Worm (Caenorhabditis elegans) whole organism, L3 larva: Measurements from ENCODE around the gene spc-2.
A peak's percentile ranks its signal among the peaks of the same experiment; 100 is the strongest.

Source experiments
- R02D3.7 ChIP-seq: fragments of 150-350 bp; optimal IDR thresholded peaks from 2 replicates; lab custom pipeline; 2014; ENCODE audit warnings: missing biosample characterization, missing genetic modification characterization
- ZK546.5 ChIP-seq: sonication (generic microtip); optimal IDR thresholded peaks from 2 replicates; lab custom pipeline; 2017; ENCODE audit warnings: missing biosample characterization, missing genetic modification characterization
- ama-1 ChIP-seq: fragments of 150-350 bp; optimal IDR thresholded peaks from 2 replicates; lab custom pipeline; 2018
- ceh-16 ChIP-seq: sonication (generic microtip); optimal IDR thresholded peaks from 2 replicates; lab custom pipeline; 2017; ENCODE audit warnings: missing biosample characterization, missing genetic modification characterization
- ceh-28 ChIP-seq: fragments of 150-350 bp; optimal IDR thresholded peaks from 2 replicates; lab custom pipeline; 2014; ENCODE audit warnings: missing biosample characterization, missing genetic modification reagents, missing genetic modification characterization
- ceh-82 ChIP-seq: fragments of 150-350 bp; optimal IDR thresholded peaks from 2 replicates; lab custom pipeline; 2014; ENCODE audit warnings: missing biosample characterization, missing genetic modification characterization
- ceh-9 ChIP-seq: sonication (generic microtip); optimal IDR thresholded peaks from 2 replicates; lab custom pipeline; 2018; ENCODE audit warnings: missing biosample characterization, missing genetic modification characterization
- daf-12 ChIP-seq: fragments of 150-350 bp; optimal IDR thresholded peaks from 2 replicates; lab custom pipeline; 2014; ENCODE audit warnings: missing biosample characterization, missing genetic modification reagents, missing genetic modification characterization
- egl-5 ChIP-seq: fragments of 150-350 bp; optimal IDR thresholded peaks from 2 replicates; lab custom pipeline; 2017; ENCODE audit warnings: missing biosample characterization, missing genetic modification reagents, missing genetic modification characterization, inconsistent platforms
- elt-1 ChIP-seq: fragments of 150-350 bp; optimal IDR thresholded peaks from 2 replicates; lab custom pipeline; 2014; ENCODE audit warnings: missing biosample characterization, missing genetic modification characterization
- elt-3 ChIP-seq, 3 experiments: fragments of 150-350 bp in 1 of 3; sonication (generic microtip) in 2 of 3; optimal IDR thresholded peaks; 2 replicates in 2 of 3; 4 replicates in 1 of 3; lab custom pipeline; 2014 to 2017; ENCODE audit warnings: missing biosample characterization in 3 of 3, missing genetic modification characterization in 3 of 3
- eor-1 ChIP-seq, 2 experiments: fragments of 150-350 bp; optimal IDR thresholded peaks; 2 replicates each; lab custom pipeline; 2014 to 2018; ENCODE audit warnings: missing biosample characterization in 2 of 2, missing genetic modification characterization in 2 of 2
- fkh-10 ChIP-seq: sonication (generic microtip); optimal IDR thresholded peaks from 2 replicates; lab custom pipeline; 2017; ENCODE audit warnings: missing biosample characterization, missing genetic modification reagents, missing genetic modification characterization
- fkh-2 ChIP-seq: fragments of 150-350 bp; optimal IDR thresholded peaks from 2 replicates; lab custom pipeline; 2014; ENCODE audit warnings: missing biosample characterization, missing genetic modification reagents, missing genetic modification characterization
- hmg-11 ChIP-seq: sonication (generic microtip); optimal IDR thresholded peaks from 2 replicates; lab custom pipeline; 2016; ENCODE audit warnings: missing genetic modification characterization, missing compliant biosample characterization
- jun-1 ChIP-seq: fragments of 150-350 bp; optimal IDR thresholded peaks from 2 replicates; lab custom pipeline; 2014; ENCODE audit warnings: missing biosample characterization, missing genetic modification reagents, missing genetic modification characterization
- lin-15B ChIP-seq: fragments of 150-350 bp; optimal IDR thresholded peaks from 2 replicates; lab custom pipeline; 2014; ENCODE audit warnings: missing biosample characterization, missing genetic modification characterization
- lin-39 ChIP-seq: fragments of 150-350 bp; optimal IDR thresholded peaks from 2 replicates; lab custom pipeline; 2018; ENCODE audit warnings: missing biosample characterization, missing genetic modification reagents, missing genetic modification characterization
- nfya-1 ChIP-seq: sonication (generic microtip); optimal IDR thresholded peaks from 2 replicates; lab custom pipeline; 2017; ENCODE audit warnings: missing genetic modification characterization, mild to moderate bottlenecking, missing compliant biosample characterization, antibody characterized with exemption, moderate library complexity; ENCODE audit not compliant: insufficient read depth
- nhr-11 ChIP-seq: fragments of 150-350 bp; optimal IDR thresholded peaks from 2 replicates; lab custom pipeline; 2014; ENCODE audit warnings: missing biosample characterization, missing genetic modification characterization
- nhr-237 ChIP-seq: fragments of 150-350 bp; optimal IDR thresholded peaks from 2 replicates; lab custom pipeline; 2014; ENCODE audit warnings: missing biosample characterization, missing genetic modification characterization
- nhr-25 ChIP-seq: sonication (generic microtip); optimal IDR thresholded peaks from 2 replicates; lab custom pipeline; 2017; ENCODE audit warnings: missing biosample characterization, missing genetic modification characterization
- nhr-28 ChIP-seq: fragments of 150-350 bp; optimal IDR thresholded peaks from 2 replicates; lab custom pipeline; 2014; ENCODE audit warnings: missing biosample characterization, missing genetic modification characterization
- nhr-43 ChIP-seq: sonication (generic microtip); optimal IDR thresholded peaks from 2 replicates; lab custom pipeline; 2016; ENCODE audit warnings: mild to moderate bottlenecking, missing genetic modification characterization, missing compliant biosample characterization; ENCODE audit not compliant: poor library complexity, severe bottlenecking
- nhr-67 ChIP-seq: fragments of 150-350 bp; optimal IDR thresholded peaks from 2 replicates; lab custom pipeline; 2014; ENCODE audit warnings: missing biosample characterization, missing genetic modification characterization
- nhr-77 ChIP-seq: fragments of 150-350 bp; optimal IDR thresholded peaks from 2 replicates; lab custom pipeline; 2014; ENCODE audit warnings: missing biosample characterization, missing genetic modification characterization
- pqm-1 ChIP-seq: fragments of 150-350 bp; optimal IDR thresholded peaks from 2 replicates; lab custom pipeline; 2017; ENCODE audit warnings: missing biosample characterization, missing genetic modification characterization, inconsistent platforms
- skn-1 ChIP-seq: fragments of 150-350 bp; optimal IDR thresholded peaks from 2 replicates; lab custom pipeline; 2014; ENCODE audit warnings: missing biosample characterization, missing genetic modification characterization
- snpc-4 ChIP-seq: fragments of 150-350 bp; optimal IDR thresholded peaks from 2 replicates; lab custom pipeline; 2014; ENCODE audit warnings: missing biosample characterization, missing genetic modification characterization
- unc-39 ChIP-seq: sonication (generic microtip); optimal IDR thresholded peaks from 4 replicates; lab custom pipeline; 2017; ENCODE audit warnings: missing biosample characterization, missing genetic modification characterization
- unc-62 ChIP-seq: fragments of 150-350 bp; sonication (generic microtip); optimal IDR thresholded peaks from 4 replicates; lab custom pipeline; 2014; ENCODE audit warnings: missing biosample characterization, missing genetic modification reagents, missing genetic modification characterization
- zag-1 ChIP-seq: fragments of 150-350 bp; optimal IDR thresholded peaks from 2 replicates; lab custom pipeline; 2014; ENCODE audit warnings: missing biosample characterization, missing genetic modification characterization
- ztf-11 ChIP-seq: fragments of 150-350 bp; optimal IDR thresholded peaks from 2 replicates; lab custom pipeline; 2014; ENCODE audit warnings: missing biosample characterization, missing genetic modification characterization
- ztf-4 ChIP-seq: fragments of 150-350 bp; optimal IDR thresholded peaks from 2 replicates; lab custom pipeline; 2014; ENCODE audit warnings: missing biosample characterization, missing genetic modification characterization

The spc-2 gene

DNA sequence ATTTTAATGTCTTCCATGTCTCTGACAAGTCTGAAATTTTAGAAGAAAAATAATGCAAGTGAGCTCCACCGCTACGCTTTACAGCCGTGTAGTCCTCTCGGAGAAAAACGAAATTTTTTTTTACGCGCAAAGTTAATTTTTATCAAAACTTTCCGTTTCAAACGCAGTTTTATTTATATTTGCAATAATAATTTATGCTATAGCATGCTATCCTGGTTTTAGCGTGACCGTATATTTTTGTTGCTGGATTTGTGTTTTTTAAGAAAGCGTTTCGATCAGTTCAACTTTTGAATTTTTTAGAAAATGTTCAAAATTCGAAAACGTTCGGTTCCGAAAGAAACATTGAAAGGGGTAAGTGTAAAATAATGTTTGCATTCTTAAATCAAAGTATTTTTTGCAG is 10.0 kb downstream of the spc-2 start, which contains the start of gene C50C3.1:
C50C3.1 (plus strand) TSS at position 301 of the 400 bp plus-strand sequence.
- no peak for TF ChIP-seq ama-1
- TF ChIP-seq, all 47 proteins: peak for 0

DNA sequence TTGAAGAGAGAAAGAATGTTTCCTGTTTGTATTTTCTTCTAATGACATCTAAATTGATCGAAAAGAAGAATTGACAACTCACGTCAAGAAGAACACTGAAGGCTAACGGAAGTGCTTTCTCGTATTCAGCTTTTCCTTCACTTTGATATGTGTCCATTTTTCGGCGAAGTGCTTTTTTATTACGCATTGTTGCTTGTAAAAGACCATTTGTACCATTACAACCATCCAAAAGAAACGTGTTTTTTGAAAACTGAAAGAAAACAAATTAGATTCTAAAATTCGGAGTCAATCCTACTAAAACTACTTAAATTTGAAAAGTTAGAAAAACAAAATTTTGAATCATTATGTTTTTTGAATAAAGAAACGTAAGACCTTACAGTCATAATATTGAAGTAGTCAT is 17.4 kb downstream of the spc-2 start:
- no peak for TF ChIP-seq ZK546.5 (tag; lab: Kevin White, UChicago)
- no peak for TF ChIP-seq fkh-2 (tag; lab: Kevin White, UChicago)
- no peak for TF ChIP-seq jun-1
- TF ChIP-seq nhr-67, result no peak
- TF ChIP-seq eor-1 (tag; optimal IDR thresholded peaks at IDR 0.05; lab: Kevin White, UChicago), result no peak
- no peak for TF ChIP-seq hmg-11
- no peak for TF ChIP-seq elt-1 (tag; lab: Kevin White, UChicago)
- TF ChIP-seq ztf-11 (tag; lab: Kevin White, UChicago), result no peak
- no peak for TF ChIP-seq unc-62 (GFP tag; lab: Kevin White, UChicago)
- TF ChIP-seq skn-1, result no peak
- no peak for TF ChIP-seq nhr-237
- no peak for TF ChIP-seq egl-5 (tag; lab: Kevin White, UChicago)
- TF ChIP-seq nhr-11 (tag; lab: Kevin White, UChicago), result no peak
- no peak for TF ChIP-seq ceh-16 (tag; lab: Kevin White, UChicago)
- TF ChIP-seq fkh-10 (GFP tag; lab: Kevin White, UChicago), result no peak
- no peak for TF ChIP-seq nhr-43 (tag; lab: Kevin White, UChicago)

DNA sequence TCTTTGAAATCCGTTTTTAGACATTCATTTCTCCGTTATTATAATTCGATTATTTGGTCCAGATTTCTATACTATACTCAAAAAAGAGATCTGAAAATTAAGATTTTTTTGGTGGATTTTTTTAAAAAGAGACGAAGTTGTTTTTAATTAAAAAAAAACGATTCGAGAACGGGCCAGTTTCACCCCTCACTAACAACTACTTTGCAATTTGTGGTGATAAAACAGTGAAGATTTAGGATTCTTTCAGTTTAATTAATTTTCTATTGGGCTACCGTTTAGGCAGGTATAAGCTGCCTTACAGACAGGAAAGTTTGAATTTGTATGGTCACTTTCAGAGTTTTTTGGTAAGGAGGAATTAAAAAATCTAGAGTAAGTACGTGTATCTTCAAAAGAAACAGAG is 19.4 kb downstream of the spc-2 start, which contains the start of gene unc-36:
unc-36 (minus strand) TSS at position 101 of the 400 bp plus-strand sequence.
- TF ChIP-seq zag-1 (tag; lab: Kevin White, UChicago), result no peak
- no peak for TF ChIP-seq daf-12 (tag; lab: Kevin White, UChicago)
- TF ChIP-seq ztf-4 (tag; lab: Kevin White, UChicago), result no peak
- no peak for TF ChIP-seq ceh-82
- no peak for TF ChIP-seq fkh-10 (GFP tag; lab: Kevin White, UChicago)
- no peak for TF ChIP-seq ceh-28 (tag; lab: Kevin White, UChicago)
- TF ChIP-seq egl-5 (tag; lab: Kevin White, UChicago), result no peak
- TF ChIP-seq lin-15B (tag; lab: Kevin White, UChicago), result no peak
- TF ChIP-seq ceh-9 (tag; lab: Kevin White, UChicago), result no peak
- no peak for TF ChIP-seq elt-1 (tag; lab: Kevin White, UChicago)
- no peak for TF ChIP-seq nhr-28 (tag; lab: Kevin White, UChicago)
- no peak for TF ChIP-seq R02D3.7

DNA sequence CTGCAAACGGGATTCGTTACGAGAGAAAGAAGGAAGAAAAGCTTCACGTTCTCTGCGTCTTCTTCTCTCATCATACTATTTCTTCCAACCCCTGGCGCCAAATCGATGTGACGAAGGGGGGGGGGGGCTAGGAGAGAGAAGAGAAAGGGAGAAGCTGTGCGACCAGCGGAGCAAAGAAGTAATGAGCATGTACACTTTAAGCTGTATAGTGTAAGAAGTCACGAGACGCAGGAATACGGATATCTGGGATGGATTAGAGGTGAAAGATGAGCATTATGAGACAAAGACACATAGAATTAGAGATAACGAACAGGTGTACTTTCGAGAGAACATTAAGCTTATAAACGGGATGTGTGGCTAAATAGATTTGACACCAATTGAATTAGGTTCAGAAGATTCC is 20.1 kb downstream of the spc-2 start:
- peak; percentile 43 for TF ChIP-seq snpc-4 (tag; lab: Kevin White, UChicago)
- peak; percentile 5 for TF ChIP-seq nhr-11 (tag; lab: Kevin White, UChicago)
- no peak for TF ChIP-seq pqm-1 (tag; lab: Kevin White, UChicago)
- no peak for TF ChIP-seq unc-39 (tag; lab: Kevin White, UChicago)
- TF ChIP-seq nfya-1 (tag; lab: Kevin White, UChicago), result peak; percentile 77
- no peak for TF ChIP-seq elt-3 (tag; optimal IDR thresholded peaks at IDR 0.05; lab: Kevin White, UChicago)
- TF ChIP-seq lin-15B (tag; lab: Kevin White, UChicago), result peak; percentile 33
- no peak for TF ChIP-seq nhr-25
- TF ChIP-seq lin-39, result peak; percentile 60

DNA sequence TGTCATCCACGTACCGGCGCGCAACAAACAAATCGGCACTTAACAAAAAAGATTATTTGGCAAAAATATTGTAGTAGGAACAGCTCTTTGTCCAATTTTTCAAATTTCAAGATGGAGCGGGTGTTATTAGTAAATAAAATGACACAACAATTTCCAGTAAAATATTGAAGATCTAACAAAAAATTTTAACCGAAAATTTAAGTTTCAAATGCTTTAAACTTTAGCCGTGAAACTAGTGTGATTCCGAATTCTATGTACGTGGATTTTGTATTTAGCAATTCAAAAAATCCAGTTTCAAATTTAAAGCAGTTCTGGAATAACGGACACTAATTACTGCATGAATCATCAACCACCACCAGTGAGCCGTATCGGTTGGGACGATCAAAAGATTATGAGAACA is 21.1 kb downstream of the spc-2 start, which contains the start of gene snb-5:
snb-5 (plus strand) TSS at position 301 of the 400 bp plus-strand sequence.
- TF ChIP-seq elt-1 (tag; lab: Kevin White, UChicago) (no peak), nhr-77 (no peak)

DNA sequence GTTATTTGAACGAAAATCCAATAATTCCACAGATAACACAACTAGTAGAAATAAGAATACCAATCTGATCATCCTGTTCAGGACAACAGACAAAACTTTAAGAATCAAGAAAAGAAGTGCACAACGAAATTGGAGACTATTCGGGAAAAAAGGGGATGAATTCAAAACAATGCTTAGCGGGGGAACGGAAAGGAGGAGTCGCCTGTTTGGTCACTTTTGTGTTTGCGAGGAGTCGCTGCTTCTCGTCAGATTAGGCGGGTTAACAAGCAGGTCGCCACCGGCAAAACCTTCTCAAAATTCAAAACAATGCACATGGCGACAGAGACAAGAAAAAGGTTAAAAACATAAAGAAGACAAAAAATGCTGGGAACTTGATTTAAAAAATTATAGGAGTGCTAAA is 28.1 kb downstream of the spc-2 start, which contains the start of gene C30A5.10:
C30A5.10 (minus strand) TSS at position 101 of the 400 bp plus-strand sequence.
- TF ChIP-seq ceh-9 (tag; lab: Kevin White, UChicago) (no peak), lin-15B (tag; lab: Kevin White, UChicago) (no peak), nhr-25 (no peak), ceh-16 (tag; lab: Kevin White, UChicago) (no peak), eor-1 (tag; optimal IDR thresholded peaks at IDR 0.05; lab: Kevin White, UChicago) (no peak)
